Worm (Caenorhabditis elegans) whole organism, late embryonic: ENCODE measurements around the gene C54H2.4.
A peak's percentile ranks its signal among the peaks of the same experiment; 100 is the strongest.

Experiments
- C08G9.2 ChIP-seq: sonication (generic microtip); optimal IDR thresholded peaks from 2 replicates; lab custom pipeline; 2016; ENCODE audit warnings: mild to moderate bottlenecking, missing genetic modification characterization, moderate library complexity, missing compliant biosample characterization
- C38D4.7 ChIP-seq: fragments of 200-800 bp; sonication (Bioruptor generic); optimal IDR thresholded peaks from 2 replicates; lab custom pipeline; 2018; ENCODE audit warnings: mild to moderate bottlenecking, missing genetic modification characterization, moderate library complexity, missing compliant biosample characterization
- F13H6.1 ChIP-seq: sonication (generic microtip); optimal IDR thresholded peaks from 2 replicates; lab custom pipeline; 2016; ENCODE audit warnings: missing genetic modification characterization, missing compliant biosample characterization
- K09A11.1 ChIP-seq: sonication (generic microtip); optimal IDR thresholded peaks from 2 replicates; lab custom pipeline; 2017; ENCODE audit warnings: antibody characterized with exemption, mild to moderate bottlenecking, missing genetic modification characterization, missing compliant biosample characterization; ENCODE audit not compliant: insufficient read depth
- ahr-1 ChIP-seq: sonication (generic microtip); optimal IDR thresholded peaks from 2 replicates; lab custom pipeline; 2016; ENCODE audit warnings: missing genetic modification characterization, missing compliant biosample characterization
- ceh-14 ChIP-seq: sonication (generic microtip); optimal IDR thresholded peaks from 2 replicates; lab custom pipeline; 2016; ENCODE audit warnings: missing genotype, missing genetic modification characterization, missing compliant biosample characterization
- ceh-18 ChIP-seq: sonication (generic microtip); optimal IDR thresholded peaks from 2 replicates; lab custom pipeline; 2016; ENCODE audit warnings: missing genetic modification characterization, missing compliant biosample characterization
- ceh-19 ChIP-seq: fragments of 200-800 bp; sonication (Bioruptor generic); optimal IDR thresholded peaks from 2 replicates; lab custom pipeline; 2018; ENCODE audit warnings: mild to moderate bottlenecking, missing genetic modification characterization, missing compliant biosample characterization
- ceh-2 ChIP-seq: sonication (generic microtip); optimal IDR thresholded peaks from 2 replicates; lab custom pipeline; 2016; ENCODE audit warnings: missing genotype, missing genetic modification characterization, missing compliant biosample characterization
- ceh-22 ChIP-seq: sonication (generic microtip); optimal IDR thresholded peaks from 2 replicates; lab custom pipeline; 2017; ENCODE audit warnings: missing biosample characterization, missing genetic modification characterization
- ceh-31 ChIP-seq: sonication (generic microtip); optimal IDR thresholded peaks from 2 replicates; lab custom pipeline; 2016; ENCODE audit warnings: missing genetic modification characterization, missing compliant biosample characterization
- ceh-34 ChIP-seq: sonication (generic microtip); optimal IDR thresholded peaks from 2 replicates; lab custom pipeline; 2016; ENCODE audit warnings: mild to moderate bottlenecking, missing genetic modification characterization, missing compliant biosample characterization
- ceh-45 ChIP-seq: fragments of 200-800 bp; sonication (Bioruptor generic); IDR thresholded peaks from 2 replicates; pipeline ENCODE4 v1.3.6; 2022; ENCODE audit warnings: missing genetic modification reagents, missing genetic modification characterization, missing compliant biosample characterization
- ceh-48 ChIP-seq: sonication (generic microtip); optimal IDR thresholded peaks from 2 replicates; lab custom pipeline; 2016; ENCODE audit warnings: missing genetic modification characterization, inconsistent platforms, missing compliant biosample characterization
- ceh-6 ChIP-seq: fragments of 200-800 bp; sonication (Bioruptor generic); optimal IDR thresholded peaks from 2 replicates; lab custom pipeline; 2018; ENCODE audit warnings: mild to moderate bottlenecking, missing genetic modification characterization, missing compliant biosample characterization
- ceh-9 ChIP-seq: sonication (generic microtip); optimal IDR thresholded peaks from 2 replicates; lab custom pipeline; 2016; ENCODE audit warnings: mild to moderate bottlenecking, missing genetic modification characterization, inconsistent platforms, missing compliant biosample characterization
- che-1 ChIP-seq: sonication (generic microtip); optimal IDR thresholded peaks from 2 replicates; lab custom pipeline; 2016; ENCODE audit warnings: mild to moderate bottlenecking, missing genetic modification characterization, missing compliant biosample characterization
- elt-2 ChIP-seq: sonication (generic microtip); optimal IDR thresholded peaks from 2 replicates; lab custom pipeline; 2016; ENCODE audit warnings: missing genetic modification reagents, missing genetic modification characterization, missing compliant biosample characterization
- elt-4 ChIP-seq: sonication (generic microtip); optimal IDR thresholded peaks from 2 replicates; lab custom pipeline; 2016; ENCODE audit warnings: missing genetic modification characterization, missing compliant biosample characterization
- fax-1 ChIP-seq: sonication (generic microtip); optimal IDR thresholded peaks from 2 replicates; lab custom pipeline; 2016; ENCODE audit warnings: missing genotype, missing genetic modification characterization, missing compliant biosample characterization
- fkh-6 ChIP-seq: sonication (generic microtip); optimal IDR thresholded peaks from 2 replicates; lab custom pipeline; 2016; ENCODE audit warnings: missing genetic modification characterization, missing compliant biosample characterization
- gmeb-2 ChIP-seq: sonication (generic microtip); optimal IDR thresholded peaks from 2 replicates; lab custom pipeline; 2016; ENCODE audit warnings: missing genetic modification characterization, inconsistent platforms, missing compliant biosample characterization
- hlh-15 ChIP-seq: sonication (generic microtip); optimal IDR thresholded peaks from 2 replicates; lab custom pipeline; 2016; ENCODE audit warnings: missing genetic modification characterization, missing compliant biosample characterization
- hlh-6 ChIP-seq: sonication (generic microtip); optimal IDR thresholded peaks from 2 replicates; lab custom pipeline; 2016; ENCODE audit warnings: missing genotype, missing genetic modification characterization, missing compliant biosample characterization
- hlh-8 ChIP-seq: sonication (generic microtip); optimal IDR thresholded peaks from 2 replicates; lab custom pipeline; 2016; ENCODE audit warnings: missing genotype, missing genetic modification characterization, missing compliant biosample characterization
- lim-6 ChIP-seq: sonication (generic microtip); optimal IDR thresholded peaks from 2 replicates; lab custom pipeline; 2016; ENCODE audit warnings: missing genetic modification characterization, missing compliant biosample characterization
- mec-3 ChIP-seq: sonication (generic microtip); optimal IDR thresholded peaks from 2 replicates; lab custom pipeline; 2016; ENCODE audit warnings: borderline replicate concordance, missing genetic modification characterization, missing compliant biosample characterization
- nfya-1 ChIP-seq: sonication (generic microtip); optimal IDR thresholded peaks from 2 replicates; lab custom pipeline; 2017; ENCODE audit warnings: missing genetic modification characterization, mild to moderate bottlenecking, missing compliant biosample characterization, antibody characterized with exemption, moderate library complexity
- nhr-11 ChIP-seq: fragments of 150-350 bp; optimal IDR thresholded peaks from 2 replicates; lab custom pipeline; 2014; ENCODE audit warnings: missing biosample characterization, missing genetic modification characterization
- pag-3 ChIP-seq: sonication (generic microtip); optimal IDR thresholded peaks from 2 replicates; lab custom pipeline; 2016; ENCODE audit warnings: missing compliant biosample characterization, missing genetic modification characterization, borderline replicate concordance
- pax-1 ChIP-seq: fragments of 150-350 bp; optimal IDR thresholded peaks from 2 replicates; lab custom pipeline; 2014; ENCODE audit warnings: missing biosample characterization, missing genetic modification characterization
- pha-2 ChIP-seq: sonication (generic microtip); optimal IDR thresholded peaks from 2 replicates; lab custom pipeline; 2017; ENCODE audit warnings: mild to moderate bottlenecking, missing genetic modification characterization, missing compliant biosample characterization
- pqm-1 ChIP-seq: sonication (generic microtip); optimal IDR thresholded peaks from 2 replicates; lab custom pipeline; 2016; ENCODE audit warnings: missing genetic modification characterization, missing compliant biosample characterization
- pros-1 ChIP-seq: fragments of 150-350 bp; optimal IDR thresholded peaks from 2 replicates; lab custom pipeline; 2014; ENCODE audit warnings: missing biosample characterization, missing genetic modification reagents, missing genetic modification characterization
- ref-2 ChIP-seq: sonication (generic microtip); optimal IDR thresholded peaks from 2 replicates; lab custom pipeline; 2016; ENCODE audit warnings: missing genetic modification characterization, missing compliant biosample characterization
- rnt-1 ChIP-seq: sonication (generic microtip); optimal IDR thresholded peaks from 2 replicates; lab custom pipeline; 2016; ENCODE audit warnings: missing genetic modification characterization, missing compliant biosample characterization
- sdc-2 ChIP-seq: sonication (generic microtip); optimal IDR thresholded peaks from 2 replicates; lab custom pipeline; 2016; ENCODE audit warnings: missing genotype, missing genetic modification characterization, missing compliant biosample characterization
- sox-2 ChIP-seq: fragments of 200-800 bp; sonication (Bioruptor generic); IDR thresholded peaks from 2 replicates; pipeline ENCODE4 v1.3.6; 2022; ENCODE audit warnings: missing genetic modification reagents, missing genetic modification characterization, missing compliant biosample characterization
- sox-4 ChIP-seq: sonication (generic microtip); optimal IDR thresholded peaks from 2 replicates; lab custom pipeline; 2017; ENCODE audit warnings: mild to moderate bottlenecking, missing genetic modification characterization, inconsistent platforms, missing compliant biosample characterization
- syd-9 ChIP-seq: sonication (generic microtip); optimal IDR thresholded peaks from 2 replicates; lab custom pipeline; 2016; ENCODE audit warnings: mild to moderate bottlenecking, missing genetic modification characterization, moderate library complexity, missing compliant biosample characterization
- tbx-2 ChIP-seq: sonication (generic microtip); optimal IDR thresholded peaks from 2 replicates; lab custom pipeline; 2016; ENCODE audit warnings: missing genetic modification characterization, missing compliant biosample characterization
- tbx-7 ChIP-seq: sonication (generic microtip); optimal IDR thresholded peaks from 2 replicates; lab custom pipeline; 2016; ENCODE audit warnings: missing genotype, missing genetic modification characterization, missing compliant biosample characterization
- unc-3 ChIP-seq, 2 experiments: fragments of 200-800 bp in 1 of 2; sonication (Bioruptor generic) in 1 of 2; sonication (generic microtip) in 1 of 2; conservative IDR thresholded peaks in 1 of 2; optimal IDR thresholded peaks in 1 of 2; 2 replicates each; pipeline versions ENCODE4 v1.3.6 to Lab custom; 2016 to 2022; ENCODE audit warnings: missing compliant biosample characterization in 2 of 2, missing genetic modification characterization in 2 of 2, missing genetic modification reagents in 1 of 2
- unc-42 ChIP-seq: sonication (generic microtip); optimal IDR thresholded peaks from 2 replicates; lab custom pipeline; 2016; ENCODE audit warnings: missing genotype, missing genetic modification characterization, missing compliant biosample characterization
- unc-86 ChIP-seq: sonication (generic microtip); optimal IDR thresholded peaks from 2 replicates; lab custom pipeline; 2016; ENCODE audit warnings: missing genetic modification characterization, missing compliant biosample characterization
- zip-5 ChIP-seq: sonication (generic microtip); optimal IDR thresholded peaks from 2 replicates; lab custom pipeline; 2016; ENCODE audit warnings: missing genetic modification characterization, missing compliant biosample characterization
- ztf-16 ChIP-seq: sonication (generic microtip); optimal IDR thresholded peaks from 2 replicates; lab custom pipeline; 2017; ENCODE audit warnings: missing genetic modification characterization, missing compliant biosample characterization

Gene C54H2.4

DNA sequence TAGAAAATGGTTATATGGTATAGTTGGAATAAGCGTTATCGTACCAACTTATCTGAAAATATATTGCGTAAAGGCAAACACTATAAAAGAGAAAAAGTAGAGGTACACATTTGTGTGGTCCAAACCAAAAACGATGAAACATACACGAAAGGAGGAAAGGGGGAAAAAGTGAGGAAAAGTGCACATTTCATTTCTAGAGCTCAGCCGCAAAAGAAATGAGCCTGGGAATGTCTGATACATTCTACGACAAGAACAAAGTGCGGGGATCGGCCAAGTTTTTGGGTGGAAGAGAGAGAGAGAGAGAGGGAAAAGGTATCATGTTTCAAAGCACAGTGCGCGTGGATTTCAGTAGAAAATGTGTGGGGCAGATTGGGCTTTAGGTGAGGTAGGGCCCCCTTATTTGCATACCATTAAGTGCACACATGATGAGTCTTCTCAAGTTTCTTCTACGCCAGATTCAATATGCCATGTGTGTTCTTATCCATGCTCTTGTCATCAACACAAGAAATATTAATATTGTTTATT lies 36.8 kb downstream of the C54H2.4 start, which contains the start of gene rgs-6:
Gene rgs-6 (minus strand): TSS at position 51 of the 525 bp plus-strand sequence.
- TF ChIP-seq syd-9, result no peak
- no peak for TF ChIP-seq tbx-2 (tag; lab: Kevin White, UChicago)
- TF ChIP-seq ceh-18 (tag; lab: Kevin White, UChicago), result no peak
- no peak for TF ChIP-seq ceh-9 (tag; lab: Kevin White, UChicago)
- TF ChIP-seq rnt-1 (tag; lab: Kevin White, UChicago), result no peak
- TF ChIP-seq elt-4 (tag; lab: Kevin White, UChicago), result no peak
- no peak for TF ChIP-seq ztf-16 (tag; lab: Kevin White, UChicago)
- TF ChIP-seq ceh-14 (tag; lab: Kevin White, UChicago), result no peak
- TF ChIP-seq ceh-2 (tag; lab: Kevin White, UChicago), result no peak
- TF ChIP-seq ceh-19 (GFP tag; lab: Kevin White, UChicago), result peak; percentile 71
- TF ChIP-seq fax-1 (tag; lab: Kevin White, UChicago), result no peak
- no peak for TF ChIP-seq mec-3 (tag; lab: Kevin White, UChicago)
- peak; percentile 88 for TF ChIP-seq ceh-34
- TF ChIP-seq sox-2 (GFP tag; lab: Robert Waterston, UW), result no peak

DNA sequence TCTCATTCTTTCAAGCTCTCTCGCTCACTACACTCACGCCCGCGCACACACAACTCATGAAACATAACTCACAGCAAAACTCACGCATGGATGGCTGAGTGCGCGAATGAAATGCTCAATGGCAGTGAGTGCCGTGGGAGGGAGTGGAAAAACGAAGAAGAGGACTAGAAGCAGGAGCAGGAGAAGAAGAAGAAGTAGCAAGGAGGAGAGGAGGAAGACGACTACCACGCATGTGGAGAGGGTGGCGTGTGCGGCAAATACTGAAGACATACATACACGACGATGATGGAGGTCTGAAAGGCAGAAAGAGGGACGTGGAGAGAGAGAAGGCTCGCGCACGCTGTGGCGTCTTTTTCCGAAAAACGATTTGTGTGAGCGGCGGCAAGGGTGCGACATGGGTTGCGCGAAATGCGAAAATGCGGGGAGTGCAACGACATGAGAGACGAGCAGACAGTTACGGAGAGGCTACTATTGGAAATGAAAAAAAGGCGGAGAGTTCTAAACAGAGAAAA lies 41.5 kb downstream of the C54H2.4 start:
- TF ChIP-seq C38D4.7 (GFP tag; lab: Kevin White, UChicago) (peak; percentile 11), ceh-31 (tag; lab: Kevin White, UChicago) (peak; percentile 80), hlh-15 (tag; lab: Kevin White, UChicago) (no peak), tbx-2 (tag; lab: Kevin White, UChicago) (peak; percentile 72), ceh-18 (tag; lab: Kevin White, UChicago) (peak; percentile 78), nhr-11 (tag; lab: Kevin White, UChicago) (no peak), F13H6.1 (tag; lab: Kevin White, UChicago) (peak; percentile 72), pax-1 (tag; lab: Kevin White, UChicago) (no peak), sdc-2 (tag; lab: Kevin White, UChicago) (peak; percentile 15), fax-1 (tag; lab: Kevin White, UChicago) (peak; percentile 46), elt-2 (tag; lab: Kevin White, UChicago) (no peak), zip-5 (tag; lab: Kevin White, UChicago) (no peak), ahr-1 (tag; lab: Kevin White, UChicago) (no peak), hlh-6 (tag; lab: Kevin White, UChicago) (peak; percentile 30), ceh-19 (GFP tag; lab: Kevin White, UChicago) (peak; percentile 79), gmeb-2 (tag; lab: Kevin White, UChicago) (no peak), ceh-6 (GFP tag; lab: Kevin White, UChicago) (no peak), unc-42 (tag; lab: Kevin White, UChicago) (peak; percentile 70), nfya-1 (tag; lab: Kevin White, UChicago) (peak; percentile 52), pros-1 (tag; lab: Kevin White, UChicago) (peak; percentile 77), sox-4 (no peak), ceh-2 (tag; lab: Kevin White, UChicago) (peak; percentile 32), syd-9 (peak; percentile 30), unc-3 (GFP tag; conservative IDR thresholded peaks at IDR 0.05; lab: Robert Waterston, UW) (0 out of 2 replicates have a peak, but pooled peaks have one; percentile 3), unc-3 (tag; optimal IDR thresholded peaks at IDR 0.05; lab: Kevin White, UChicago) (no peak), ceh-14 (tag; lab: Kevin White, UChicago) (peak; percentile 79), rnt-1 (tag; lab: Kevin White, UChicago) (peak; percentile 4), ref-2 (peak; percentile 50), pha-2 (tag; lab: Kevin White, UChicago) (no peak), ceh-22 (tag; lab: Kevin White, UChicago) (no peak), fkh-6 (tag; lab: Kevin White, UChicago) (peak; percentile 9), pqm-1 (peak; percentile 16), tbx-7 (tag; lab: Kevin White, UChicago) (peak; percentile 3), hlh-8 (tag; lab: Kevin White, UChicago) (peak; percentile 41), C08G9.2 (tag; lab: Kevin White, UChicago) (peak; percentile 61), pag-3 (peak; percentile 9), unc-86 (tag; lab: Kevin White, UChicago) (peak; percentile 36), K09A11.1 (tag; lab: Kevin White, UChicago) (no peak), ceh-45 (no peak), lim-6 (tag; lab: Kevin White, UChicago) (peak; percentile 20), che-1 (tag; lab: Kevin White, UChicago) (no peak), ceh-34 (peak; percentile 45), ceh-48 (no peak), mec-3 (tag; lab: Kevin White, UChicago) (peak; percentile 23)
